Worm (Caenorhabditis elegans) whole organism, L4 larva: Measurements from ENCODE around the gene F21C10.3.

Experiments used
- F10B5.3 ChIP-seq: sonication (generic microtip); optimal IDR thresholded peaks from 2 replicates; lab custom pipeline; 2016; ENCODE audit warnings: mild to moderate bottlenecking, missing genetic modification characterization, missing compliant biosample characterization
- F37D6.2 ChIP-seq: sonication (generic microtip); optimal IDR thresholded peaks from 2 replicates; lab custom pipeline; 2016; ENCODE audit warnings: mild to moderate bottlenecking, missing genetic modification characterization, missing compliant biosample characterization
- R02D3.7 ChIP-seq: fragments of 150-350 bp; sonication (generic microtip); optimal IDR thresholded peaks from 3 replicates; lab custom pipeline; 2014; ENCODE audit warnings: missing biosample characterization, missing genetic modification characterization
- T26A8.4 ChIP-seq: fragments of 200-800 bp; sonication (Bioruptor generic); IDR thresholded peaks from 2 replicates; pipeline ENCODE4 v1.3.6; 2022; ENCODE audit warnings: missing genetic modification characterization, missing compliant biosample characterization
- Y5F2A.4 ChIP-seq: fragments of 200-800 bp; sonication (Bioruptor generic); optimal IDR thresholded peaks from 2 replicates; lab custom pipeline; 2018; ENCODE audit warnings: mild to moderate bottlenecking, missing genetic modification characterization, missing compliant biosample characterization
- ZK337.2 ChIP-seq: fragments of 200-800 bp; sonication (Bioruptor generic); IDR thresholded peaks from 2 replicates; pipeline ENCODE4 v1.3.6; 2022; ENCODE audit warnings: missing genetic modification reagents, missing genetic modification characterization, missing compliant biosample characterization
- aha-1 ChIP-seq: fragments of 150-350 bp; peaks from one replicate; lab custom pipeline; 2014; ENCODE audit warnings: missing biosample characterization, missing genetic modification characterization
- ama-1 ChIP-seq: fragments of 150-350 bp; optimal IDR thresholded peaks from 2 replicates; lab custom pipeline; 2014; ENCODE audit warnings: inconsistent platforms, mixed read lengths
- attf-4 ChIP-seq: sonication (generic microtip); optimal IDR thresholded peaks from 3 replicates; lab custom pipeline; 2017; ENCODE audit warnings: missing biosample characterization, missing genetic modification characterization
- ceh-32 ChIP-seq: sonication (generic microtip); optimal IDR thresholded peaks from 2 replicates; lab custom pipeline; 2016; ENCODE audit warnings: mild to moderate bottlenecking, missing genetic modification characterization, missing compliant biosample characterization; ENCODE audit not compliant: poor library complexity
- ceh-44 ChIP-seq: fragments of 200-800 bp; sonication (Bioruptor generic); IDR thresholded peaks from 2 replicates; pipeline ENCODE4 v1.3.6; 2022; ENCODE audit warnings: missing genetic modification reagents, missing genetic modification characterization, missing compliant biosample characterization
- ceh-82 ChIP-seq: sonication (generic microtip); optimal IDR thresholded peaks from 2 replicates; lab custom pipeline; 2017; ENCODE audit warnings: missing biosample characterization, missing genetic modification characterization
- daf-19 ChIP-seq: fragments of 200-800 bp; sonication (Bioruptor generic); conservative IDR thresholded peaks from 2 replicates; pipeline ENCODE4 v1.3.6; 2022; ENCODE audit warnings: missing genetic modification characterization, missing compliant biosample characterization
- daf-8 ChIP-seq: fragments of 200-800 bp; sonication (Bioruptor generic); IDR thresholded peaks from 2 replicates; pipeline ENCODE4 v1.3.6; 2022; ENCODE audit warnings: missing genetic modification characterization, missing compliant biosample characterization
- dmd-6 ChIP-seq: fragments of 200-800 bp; sonication (Bioruptor generic); IDR thresholded peaks from 2 replicates; pipeline ENCODE4 v1.3.6; 2022; ENCODE audit warnings: missing genetic modification reagents, missing genetic modification characterization, missing compliant biosample characterization
- dmd-8 ChIP-seq: fragments of 200-800 bp; sonication (Bioruptor generic); IDR thresholded peaks from 2 replicates; pipeline ENCODE4 v1.3.6; 2022; ENCODE audit warnings: missing genetic modification characterization, missing compliant biosample characterization
- dmd-9 ChIP-seq: fragments of 200-800 bp; sonication (Bioruptor generic); IDR thresholded peaks from 2 replicates; pipeline ENCODE4 v1.3.6; 2022; ENCODE audit warnings: missing genetic modification reagents, missing genetic modification characterization, missing compliant biosample characterization
- dpl-1 ChIP-seq: fragments of 150-350 bp; optimal IDR thresholded peaks from 2 replicates; lab custom pipeline; 2014; ENCODE audit warnings: missing biosample characterization, missing genetic modification reagents, missing genetic modification characterization
- egl-43 ChIP-seq: fragments of 200-800 bp; sonication (Bioruptor generic); IDR thresholded peaks from 2 replicates; pipeline ENCODE4 v1.3.6; 2022; ENCODE audit warnings: missing genetic modification reagents, missing genetic modification characterization, missing compliant biosample characterization
- fos-1 ChIP-seq: fragments of 150-350 bp; optimal IDR thresholded peaks from 2 replicates; lab custom pipeline; 2014; ENCODE audit warnings: missing biosample characterization, missing genetic modification characterization
- hlh-30 ChIP-seq: sonication (generic microtip); optimal IDR thresholded peaks from 2 replicates; lab custom pipeline; 2017; ENCODE audit warnings: antibody characterized with exemption, mild to moderate bottlenecking, missing genetic modification characterization, missing compliant biosample characterization; ENCODE audit not compliant: insufficient read depth
- hmg-1.1 ChIP-seq: fragments of 200-800 bp; sonication (Bioruptor generic); IDR thresholded peaks from 2 replicates; pipeline ENCODE4 v1.3.6; 2022; ENCODE audit warnings: missing genetic modification reagents, missing genetic modification characterization, missing compliant biosample characterization
- lin-13 ChIP-seq: fragments of 150-350 bp; optimal IDR thresholded peaks from 2 replicates; lab custom pipeline; 2014; ENCODE audit warnings: missing biosample characterization, missing genetic modification reagents, missing genetic modification characterization
- lin-38 ChIP-seq: fragments of 200-800 bp; sonication (Bioruptor generic); IDR thresholded peaks from 2 replicates; pipeline ENCODE4 v1.3.6; 2022; ENCODE audit warnings: missing genetic modification reagents, missing genetic modification characterization, missing compliant biosample characterization
- madf-9 ChIP-seq: fragments of 200-800 bp; sonication (Bioruptor generic); conservative IDR thresholded peaks from 2 replicates; pipeline ENCODE4 v1.3.6; 2022; ENCODE audit warnings: missing genetic modification reagents, missing genetic modification characterization, missing compliant biosample characterization
- mdl-1 ChIP-seq, 2 experiments: fragments of 150-350 bp in 1 of 2; sonication (generic microtip) in 1 of 2; optimal IDR thresholded peaks; 2 replicates each; lab custom pipeline; 2014 to 2017; ENCODE audit warnings: missing biosample characterization in 2 of 2, missing genetic modification characterization in 2 of 2
- mdt-29 ChIP-seq: fragments of 200-800 bp; sonication (Bioruptor generic); IDR thresholded peaks from 2 replicates; pipeline ENCODE4 v1.3.6; 2022; ENCODE audit warnings: missing genetic modification reagents, missing genetic modification characterization, missing compliant biosample characterization
- mep-1 ChIP-seq: fragments of 150-350 bp; sonication (generic microtip); optimal IDR thresholded peaks from 3 replicates; lab custom pipeline; 2014; ENCODE audit warnings: missing biosample characterization, missing genetic modification characterization
- mes-2 ChIP-seq: sonication (generic microtip); optimal IDR thresholded peaks from 2 replicates; lab custom pipeline; 2016; ENCODE audit warnings: missing genotype, mild to moderate bottlenecking, missing genetic modification characterization, missing compliant biosample characterization; ENCODE audit not compliant: poor library complexity, severe bottlenecking
- mxl-3 ChIP-seq: fragments of 200-800 bp; sonication (Bioruptor generic); optimal IDR thresholded peaks from 2 replicates; lab custom pipeline; 2018; ENCODE audit warnings: mild to moderate bottlenecking, missing genetic modification characterization, missing compliant biosample characterization
- nhr-11 ChIP-seq: fragments of 150-350 bp; optimal IDR thresholded peaks from 2 replicates; lab custom pipeline; 2014; ENCODE audit warnings: missing biosample characterization, missing genetic modification characterization
- nhr-237 ChIP-seq: sonication (generic microtip); optimal IDR thresholded peaks from 2 replicates; lab custom pipeline; 2017; ENCODE audit warnings: missing biosample characterization, missing genetic modification characterization
- nhr-28 ChIP-seq: fragments of 150-350 bp; optimal IDR thresholded peaks from 2 replicates; lab custom pipeline; 2014; ENCODE audit warnings: missing biosample characterization, missing genetic modification characterization
- nhr-77 ChIP-seq: fragments of 150-350 bp; optimal IDR thresholded peaks from 2 replicates; lab custom pipeline; 2014; ENCODE audit warnings: missing biosample characterization, missing genetic modification characterization
- php-3 ChIP-seq: fragments of 200-800 bp; sonication (Bioruptor generic); IDR thresholded peaks from 2 replicates; pipeline ENCODE4 v1.3.6; 2022; ENCODE audit warnings: missing genetic modification reagents, missing genetic modification characterization, missing compliant biosample characterization
- sdz-12 ChIP-seq: fragments of 200-800 bp; sonication (Bioruptor generic); optimal IDR thresholded peaks from 2 replicates; lab custom pipeline; 2018; ENCODE audit warnings: mild to moderate bottlenecking, missing genetic modification characterization, missing compliant biosample characterization
- set-16 ChIP-seq: fragments of 200-800 bp; sonication (Bioruptor generic); IDR thresholded peaks from 2 replicates; pipeline ENCODE4 v1.3.6; 2022; ENCODE audit warnings: missing genetic modification reagents, missing genetic modification characterization, missing compliant biosample characterization
- spr-3 ChIP-seq: fragments of 200-800 bp; sonication (Bioruptor generic); optimal IDR thresholded peaks from 2 replicates; lab custom pipeline; 2018; ENCODE audit warnings: mild to moderate bottlenecking, missing genetic modification characterization, missing compliant biosample characterization
- tag-97 ChIP-seq: fragments of 200-800 bp; sonication (Bioruptor generic); IDR thresholded peaks from 2 replicates; pipeline ENCODE4 v1.3.6; 2022; ENCODE audit warnings: missing genetic modification characterization, missing compliant biosample characterization
- zfp-3 ChIP-seq: fragments of 200-800 bp; sonication (Bioruptor generic); conservative IDR thresholded peaks from 2 replicates; pipeline ENCODE4 v1.3.6; 2022; ENCODE audit warnings: missing genetic modification reagents, missing genetic modification characterization, missing compliant biosample characterization
- zip-11 ChIP-seq: fragments of 200-800 bp; sonication (Bioruptor generic); IDR thresholded peaks from 2 replicates; pipeline ENCODE4 v1.3.6; 2022; ENCODE audit warnings: missing genetic modification characterization, missing compliant biosample characterization

F21C10.3 gene

ce11 chrV:9095613-9096317, 32.1 kb upstream of the F21C10.3 start, which contains the start of gene F21C10.10 (continued):
- TF ChIP-seq dmd-8 (GFP tag; lab: Robert Waterston, UW) (no peak), fos-1 (tag; lab: Kevin White, UChicago) (no peak), ceh-44 (GFP tag; lab: Robert Waterston, UW) (no peak), mep-1 (tag; lab: Kevin White, UChicago) (peak; percentile 91), ceh-82 (tag; lab: Kevin White, UChicago) (no peak), F10B5.3 (no peak)
- TF ChIP-seq, all 104 proteins: peak for 51

ce11 chrV:9096674-9097073, 31.2 kb upstream of the F21C10.3 start:
- TF ChIP-seq hlh-30: peak; percentile 52
- no peak for TF ChIP-seq set-16 (GFP tag; lab: Robert Waterston, UW)
- TF ChIP-seq dpl-1 (GFP tag; lab: Kevin White, UChicago): no peak
- TF ChIP-seq daf-8 (GFP tag; lab: Robert Waterston, UW): no peak
- TF ChIP-seq mxl-3 (GFP tag; lab: Kevin White, UChicago): peak; percentile 7
- TF ChIP-seq ceh-32 (tag; lab: Kevin White, UChicago): no peak
- no peak for TF ChIP-seq mdt-29 (GFP tag; lab: Robert Waterston, UW)
- no peak for TF ChIP-seq dmd-9 (GFP tag; lab: Robert Waterston, UW)
- no peak for TF ChIP-seq ZK337.2 (GFP tag; lab: Robert Waterston, UW)
- no peak for TF ChIP-seq lin-13 (GFP tag; lab: Kevin White, UChicago)
- TF ChIP-seq daf-19 (GFP tag; lab: Robert Waterston, UW): no peak
- TF ChIP-seq attf-4 (tag; lab: Kevin White, UChicago): no peak
- TF ChIP-seq fos-1 (tag; lab: Kevin White, UChicago): no peak
- no peak for TF ChIP-seq mdl-1 (tag; optimal IDR thresholded peaks at IDR 0.05; lab: Kevin White, UChicago)
- peak; percentile 27 for TF ChIP-seq ama-1 (lab: Kevin White, UChicago)
- no peak for TF ChIP-seq nhr-11

ce11 chrV:9097213-9097612, 30.7 kb upstream of the F21C10.3 start:
- peak; percentile 17 for TF ChIP-seq ama-1 (lab: Kevin White, UChicago)
- peak; percentile 17; the same call in 1 of the 2 replicates for TF ChIP-seq php-3 (GFP tag; lab: Robert Waterston, UW)
- TF ChIP-seq mep-1 (tag; lab: Kevin White, UChicago): peak; percentile 0
- peak; percentile 39; the same call in 1 of the 2 replicates for TF ChIP-seq lin-38 (GFP tag; lab: Robert Waterston, UW)
- no peak for TF ChIP-seq nhr-77 (tag; lab: Kevin White, UChicago)
- TF ChIP-seq spr-3 (GFP tag; lab: Kevin White, UChicago): no peak
- TF ChIP-seq T26A8.4 (GFP tag; lab: Robert Waterston, UW): peak; percentile 18; the same call in 1 of the 2 replicates
- TF ChIP-seq zfp-3 (GFP tag; lab: Robert Waterston, UW): peak; percentile 63; the same call in 1 of the 2 replicates
- TF ChIP-seq aha-1: peak; percentile 24

ce11 chrV:9098280-9098973, 29.4 kb upstream of the F21C10.3 start, which contains the start of gene F21C10.9:
Gene F21C10.9 (minus strand): TSS chrV:9098696.
- no peak for TF ChIP-seq daf-19 (GFP tag; lab: Robert Waterston, UW)
- no peak for TF ChIP-seq F37D6.2
- no peak for TF ChIP-seq egl-43
- TF ChIP-seq sdz-12 (GFP tag; lab: Kevin White, UChicago): no peak
- no peak for TF ChIP-seq madf-9 (GFP tag; lab: Robert Waterston, UW)
- TF ChIP-seq mes-2 (tag; lab: Kevin White, UChicago): no peak
- TF ChIP-seq R02D3.7 (tag; lab: Kevin White, UChicago): no peak
- no peak for TF ChIP-seq ceh-82 (tag; lab: Kevin White, UChicago)
- TF ChIP-seq nhr-237 (tag; lab: Kevin White, UChicago): no peak
- no peak for TF ChIP-seq zip-11 (GFP tag; lab: Robert Waterston, UW)
- no peak for TF ChIP-seq nhr-77 (tag; lab: Kevin White, UChicago)
- no peak for TF ChIP-seq aha-1
- no peak for TF ChIP-seq tag-97
- TF ChIP-seq nhr-28: peak; percentile 94
- no peak for TF ChIP-seq Y5F2A.4 (GFP tag; lab: Kevin White, UChicago)
- TF ChIP-seq hlh-30: peak; percentile 51
- TF ChIP-seq dmd-6 (GFP tag; lab: Robert Waterston, UW): peak; percentile 12; the same call in 1 of the 2 replicates
- TF ChIP-seq set-16 (GFP tag; lab: Robert Waterston, UW): no peak
- no peak for TF ChIP-seq dpl-1 (GFP tag; lab: Kevin White, UChicago)
- no peak for TF ChIP-seq ceh-44 (GFP tag; lab: Robert Waterston, UW)
- TF ChIP-seq mdl-1 (tag; optimal IDR thresholded peaks at IDR 0.05; lab: Kevin White, UChicago): no peak
- TF ChIP-seq hmg-1.1 (GFP tag; lab: Robert Waterston, UW): no peak
- no peak for TF ChIP-seq lin-38 (GFP tag; lab: Robert Waterston, UW)
